Worm (Caenorhabditis elegans): ENCODE results near the gene Y22D7AL.1.

DNA sequence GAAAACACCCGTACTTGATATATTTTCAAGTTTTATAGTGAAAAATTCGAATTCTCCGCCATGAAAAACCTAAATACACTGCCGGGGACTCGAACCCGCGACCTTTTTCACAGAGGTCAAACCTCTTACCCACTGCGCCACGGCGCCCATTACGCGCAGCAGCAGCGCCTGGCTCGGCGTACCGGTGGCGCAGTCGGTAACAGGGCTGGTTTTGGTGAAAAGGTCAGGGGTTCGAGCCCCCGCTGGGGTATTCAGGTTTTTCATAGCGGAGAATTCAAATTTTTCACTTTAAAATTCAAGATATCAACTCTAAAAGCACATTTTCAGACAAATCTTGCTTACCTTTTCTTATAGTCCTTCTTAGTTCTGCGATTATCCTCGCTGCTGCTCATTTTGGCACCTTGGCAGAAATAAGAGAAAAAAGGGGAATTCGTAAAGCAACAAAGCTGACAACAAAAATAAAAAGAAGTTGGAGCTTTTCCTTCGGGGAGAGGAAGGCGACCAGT, 12.5 kb downstream of the Y22D7AL.1 start, which contains the start of gene Y22D7AL.16:
- TF ChIP-seq hmg-4 (GFP tag; optimal IDR thresholded peaks at IDR 0.05) = no peak
- TF ChIP-seq flt-1 (GFP tag; IDR thresholded peaks at IDR 0.05) = no peak
- no peak for TF ChIP-seq hnd-1 (tag; optimal IDR thresholded peaks at IDR 0.05)
- no peak for TF ChIP-seq sea-1 (GFP tag; conservative IDR thresholded peaks at IDR 0.05)
- TF ChIP-seq tbx-11 (GFP tag; IDR thresholded peaks at IDR 0.05) = no peak
- TF ChIP-seq ama-1 (optimal IDR thresholded peaks at IDR 0.05) = no peak
- no peak for TF ChIP-seq tbx-37 (GFP tag; conservative IDR thresholded peaks at IDR 0.05)

All from whole organism, early embryonic.